Worm (Caenorhabditis elegans) whole organism, young adult: ENCODE data around the gene H18N23.2.
A peak's percentile ranks its signal among the peaks of the same experiment; 100 is the strongest.

ENCODE experiments used
- B0035.1 ChIP-seq: sonication (generic microtip); optimal IDR thresholded peaks from 2 replicates; lab custom pipeline; 2016; ENCODE audit warnings: missing genetic modification characterization, mild to moderate bottlenecking, missing compliant biosample characterization, missing genotype, missing genetic modification reagents
- C17E4.6 ChIP-seq: fragments of 200-800 bp; sonication (Bioruptor generic); IDR thresholded peaks from 2 replicates; pipeline ENCODE4 v1.3.6; 2022; ENCODE audit warnings: missing genetic modification reagents, missing genetic modification characterization, missing compliant biosample characterization
- F33H1.4 ChIP-seq: fragments of 200-800 bp; sonication (Bioruptor generic); IDR thresholded peaks from 2 replicates; pipeline ENCODE4 v1.3.6; 2022; ENCODE audit warnings: missing genetic modification reagents, missing genetic modification characterization, missing compliant biosample characterization
- F39B2.1 ChIP-seq: fragments of 200-800 bp; sonication (Bioruptor generic); IDR thresholded peaks from 2 replicates; pipeline ENCODE4 v1.3.6; 2022; ENCODE audit warnings: missing genetic modification reagents, missing genetic modification characterization, missing compliant biosample characterization
- F57C9.4 ChIP-seq: sonication (generic microtip); optimal IDR thresholded peaks from 2 replicates; lab custom pipeline; 2017; ENCODE audit warnings: mild to moderate bottlenecking, missing genetic modification characterization, missing compliant biosample characterization
- K11D2.4 ChIP-seq: fragments of 200-800 bp; sonication (Bioruptor generic); IDR thresholded peaks from 2 replicates; pipeline ENCODE4 v1.3.6; 2022; ENCODE audit warnings: missing genetic modification reagents, missing genetic modification characterization, missing compliant biosample characterization
- Y53G8AR.9 ChIP-seq: fragments of 200-800 bp; sonication (Bioruptor generic); conservative IDR thresholded peaks from 2 replicates; pipeline ENCODE4 v1.3.6; 2022; ENCODE audit warnings: missing genetic modification reagents, missing genetic modification characterization, missing compliant biosample characterization
- Y79H2A.3 ChIP-seq: fragments of 200-800 bp; sonication (Bioruptor generic); conservative IDR thresholded peaks from 2 replicates; pipeline ENCODE4 v1.3.6; 2022; ENCODE audit warnings: missing genetic modification reagents, missing genetic modification characterization, missing compliant biosample characterization
- ama-1 ChIP-seq, 3 experiments: fragments of 150-350 bp in 1 of 3; sonication (generic microtip) in 2 of 3; optimal IDR thresholded peaks; 2 replicates each; lab custom pipeline; 2014 to 2018; ENCODE audit warnings: missing biosample characterization in 2 of 3, missing genetic modification characterization in 2 of 3, missing genetic modification reagents in 2 of 3
- atf-7 ChIP-seq: sonication (generic microtip); optimal IDR thresholded peaks from 2 replicates; lab custom pipeline; 2017; ENCODE audit warnings: mild to moderate bottlenecking, missing genetic modification characterization, missing compliant biosample characterization
- attf-5 ChIP-seq: fragments of 200-800 bp; sonication (Bioruptor generic); optimal IDR thresholded peaks from 2 replicates; lab custom pipeline; 2018; ENCODE audit warnings: mild to moderate bottlenecking, missing genetic modification characterization, missing compliant biosample characterization
- bed-1 ChIP-seq: fragments of 200-800 bp; sonication (Bioruptor generic); IDR thresholded peaks from 2 replicates; pipeline ENCODE4 v1.3.6; 2022; ENCODE audit warnings: missing genetic modification reagents, missing genetic modification characterization, missing compliant biosample characterization
- bed-2 ChIP-seq: fragments of 200-800 bp; sonication (Bioruptor generic); IDR thresholded peaks from 2 replicates; pipeline ENCODE4 v1.3.6; 2022; ENCODE audit warnings: missing genetic modification reagents, missing genetic modification characterization, missing compliant biosample characterization
- cebp-1 ChIP-seq, 2 experiments: fragments of 200-800 bp in 1 of 2; sonication (Bioruptor generic) in 1 of 2; sonication (generic microtip) in 1 of 2; IDR thresholded peaks in 1 of 2; optimal IDR thresholded peaks in 1 of 2; 2 replicates each; pipeline versions ENCODE4 v1.3.6 to Lab custom; 2017 to 2022; ENCODE audit warnings: missing compliant biosample characterization in 2 of 2, missing genetic modification characterization in 2 of 2, mild to moderate bottlenecking in 1 of 2, missing genetic modification reagents in 1 of 2, moderate library complexity in 1 of 2
- ceh-100 ChIP-seq: fragments of 200-800 bp; sonication (Bioruptor generic); IDR thresholded peaks from 2 replicates; pipeline ENCODE4 v1.3.6; 2022; ENCODE audit warnings: missing genetic modification reagents, missing genetic modification characterization, missing compliant biosample characterization
- ceh-27 ChIP-seq: fragments of 200-800 bp; sonication (Bioruptor generic); optimal IDR thresholded peaks from 2 replicates; lab custom pipeline; 2018; ENCODE audit warnings: mild to moderate bottlenecking, missing genetic modification characterization, moderate library complexity, missing compliant biosample characterization
- dox-1 ChIP-seq: fragments of 200-800 bp; sonication (Bioruptor generic); IDR thresholded peaks from 2 replicates; pipeline ENCODE4 v1.3.6; 2022; ENCODE audit warnings: missing genetic modification reagents, missing genetic modification characterization, missing compliant biosample characterization
- dpl-1 ChIP-seq: fragments of 150-350 bp; optimal IDR thresholded peaks from 2 replicates; lab custom pipeline; 2014; ENCODE audit warnings: missing biosample characterization, missing genetic modification reagents, missing genetic modification characterization
- ets-4 ChIP-seq: fragments of 200-800 bp; sonication (Bioruptor generic); optimal IDR thresholded peaks from 2 replicates; lab custom pipeline; 2018; ENCODE audit warnings: mild to moderate bottlenecking, missing genetic modification characterization, missing compliant biosample characterization
- fkh-3 ChIP-seq: sonication (generic microtip); optimal IDR thresholded peaks from 2 replicates; lab custom pipeline; 2016; ENCODE audit warnings: mild to moderate bottlenecking, missing genetic modification characterization, missing compliant biosample characterization
- hlh-26 ChIP-seq: fragments of 200-800 bp; sonication (Bioruptor generic); conservative IDR thresholded peaks from 2 replicates; pipeline ENCODE4 v1.3.6; 2022; ENCODE audit warnings: missing genetic modification reagents, missing genetic modification characterization, missing compliant biosample characterization
- hrde-1 ChIP-seq: sonication (generic microtip); optimal IDR thresholded peaks from 2 replicates; lab custom pipeline; 2016; ENCODE audit warnings: missing genetic modification characterization, mild to moderate bottlenecking, missing compliant biosample characterization, moderate library complexity, missing genotype, missing genetic modification reagents, borderline replicate concordance
- let-607 ChIP-seq, 2 experiments: fragments of 200-800 bp in 1 of 2; sonication (Bioruptor generic) in 1 of 2; sonication (generic microtip) in 1 of 2; optimal IDR thresholded peaks; 2 replicates each; lab custom pipeline; 2016 to 2018; ENCODE audit warnings: mild to moderate bottlenecking in 2 of 2, missing compliant biosample characterization in 2 of 2, missing genetic modification characterization in 2 of 2, moderate library complexity in 2 of 2, missing genotype in 1 of 2
- lin-35 ChIP-seq, 3 experiments: fragments of 150-350 bp in 2 of 3; sonication (generic microtip) in 1 of 3; optimal IDR thresholded peaks; 2 replicates each; lab custom pipeline; 2014 to 2018; ENCODE audit warnings: missing biosample characterization in 3 of 3, missing genetic modification characterization in 3 of 3, missing genetic modification reagents in 3 of 3
- madf-10 ChIP-seq: sonication (generic microtip); optimal IDR thresholded peaks from 2 replicates; lab custom pipeline; 2016; ENCODE audit warnings: mild to moderate bottlenecking, missing genetic modification characterization, missing compliant biosample characterization
- madf-3 ChIP-seq: fragments of 200-800 bp; sonication (Bioruptor generic); IDR thresholded peaks from 2 replicates; pipeline ENCODE4 v1.3.6; 2022; ENCODE audit warnings: missing genetic modification reagents, missing genetic modification characterization, missing compliant biosample characterization
- mcd-1 ChIP-seq: fragments of 200-800 bp; sonication (Bioruptor generic); IDR thresholded peaks from 2 replicates; pipeline ENCODE4 v1.3.6; 2022; ENCODE audit warnings: missing genetic modification reagents, missing genetic modification characterization, missing compliant biosample characterization
- nfyb-1 ChIP-seq: fragments of 200-800 bp; sonication (Bioruptor generic); IDR thresholded peaks from 2 replicates; pipeline ENCODE4 v1.3.6; 2022; ENCODE audit warnings: missing genetic modification reagents, missing genetic modification characterization, missing compliant biosample characterization
- nhr-27 ChIP-seq: fragments of 200-800 bp; sonication (Bioruptor generic); optimal IDR thresholded peaks from 2 replicates; lab custom pipeline; 2018; ENCODE audit warnings: mild to moderate bottlenecking, missing genetic modification characterization, moderate library complexity, missing compliant biosample characterization
- nhr-80 ChIP-seq: sonication (generic microtip); optimal IDR thresholded peaks from 2 replicates; lab custom pipeline; 2016; ENCODE audit warnings: missing genetic modification characterization, missing compliant biosample characterization
- nhr-90 ChIP-seq: sonication (generic microtip); optimal IDR thresholded peaks from 2 replicates; lab custom pipeline; 2016; ENCODE audit warnings: missing genotype, mild to moderate bottlenecking, missing genetic modification characterization, missing compliant biosample characterization
- pha-4 ChIP-seq: fragments of 150-350 bp; sonication (generic microtip); optimal IDR thresholded peaks from 2 replicates; lab custom pipeline; 2014; ENCODE audit warnings: missing biosample characterization, missing genetic modification reagents, missing genetic modification characterization
- somi-1 ChIP-seq: fragments of 200-800 bp; sonication (Bioruptor generic); optimal IDR thresholded peaks from 2 replicates; lab custom pipeline; 2018; ENCODE audit warnings: mild to moderate bottlenecking, missing genetic modification characterization, missing compliant biosample characterization
- zim-3 ChIP-seq: sonication (generic microtip); optimal IDR thresholded peaks from 2 replicates; lab custom pipeline; 2017; ENCODE audit warnings: mild to moderate bottlenecking, missing genetic modification characterization, moderate library complexity, missing compliant biosample characterization
- ztf-22 ChIP-seq: fragments of 200-800 bp; sonication (Bioruptor generic); optimal IDR thresholded peaks from 2 replicates; lab custom pipeline; 2018; ENCODE audit warnings: mild to moderate bottlenecking, missing genetic modification characterization, moderate library complexity, missing compliant biosample characterization
- ztf-25 ChIP-seq: fragments of 200-800 bp; sonication (Bioruptor generic); IDR thresholded peaks from 2 replicates; pipeline ENCODE4 v1.3.6; 2022; ENCODE audit warnings: missing genetic modification reagents, missing genetic modification characterization, missing compliant biosample characterization
- ztf-6 ChIP-seq: fragments of 200-800 bp; sonication (Bioruptor generic); IDR thresholded peaks from 2 replicates; pipeline ENCODE4 v1.3.6; 2022; ENCODE audit warnings: missing genetic modification reagents, missing genetic modification characterization, missing compliant biosample characterization

Gene H18N23.2

ce11 chrX:17610406-17610981 lies 30.2 kb downstream of the H18N23.2 start (continued):
- TF ChIP-seq F39B2.1 (GFP tag; lab: Robert Waterston, UW) (no peak), nhr-80 (peak; percentile 15), Y79H2A.3 (GFP tag; lab: Robert Waterston, UW) (no peak), hrde-1 (tag; lab: Kevin White, UChicago) (no peak), dpl-1 (peak; percentile 15)
- TF ChIP-seq, all 124 proteins: peak for 11

ce11 chrX:17609948-17610347 lies 30.7 kb downstream of the H18N23.2 start, which contains the start of gene C16H3.3:
C16H3.3 (minus strand) TSS chrX:17610048.
- no peak for TF ChIP-seq ceh-27 (GFP tag; lab: Kevin White, UChicago)
- no peak for TF ChIP-seq lin-35 (GFP tag; optimal IDR thresholded peaks at IDR 0.05; lab: Kevin White, UChicago)
- no peak for TF ChIP-seq F57C9.4 (tag; lab: Kevin White, UChicago)
- TF ChIP-seq hlh-26 (GFP tag; lab: Robert Waterston, UW) = no peak
- TF ChIP-seq nfyb-1 (GFP tag; lab: Robert Waterston, UW) = no peak
- TF ChIP-seq ama-1 (optimal IDR thresholded peaks at IDR 0.05; lab: Kevin White, UChicago) = no peak
- no peak for TF ChIP-seq ama-1 (GFP tag; optimal IDR thresholded peaks at IDR 0.05; lab: Kevin White, UChicago)
- no peak for TF ChIP-seq B0035.1 (tag; lab: Kevin White, UChicago)
- TF ChIP-seq, all 124 proteins: peak for 0

ce11 chrX:17601345-17601744 lies 39.3 kb downstream of the H18N23.2 start:
- 0 out of 2 replicates have a peak, but pooled peaks have one; percentile 23 for TF ChIP-seq dox-1 (GFP tag; lab: Robert Waterston, UW)
- TF ChIP-seq Y53G8AR.9 = no peak
- no peak for TF ChIP-seq madf-10 (tag; lab: Kevin White, UChicago)
- TF ChIP-seq nhr-80 = peak; percentile 73

ce11 chrX:17600139-17600538 lies 40.5 kb downstream of the H18N23.2 start, which contains the start of gene lec-9:
lec-9 (plus strand) TSS chrX:17600487.
- TF ChIP-seq bed-1 (GFP tag; lab: Robert Waterston, UW) (no peak), nhr-27 (tag; lab: Kevin White, UChicago) (no peak), ets-4 (peak; percentile 17), nhr-80 (peak; percentile 85), attf-5 (GFP tag; lab: Kevin White, UChicago) (no peak), let-607 (tag; optimal IDR thresholded peaks at IDR 0.05; lab: Kevin White, UChicago) (peak; percentile 63 to 74), atf-7 (peak; percentile 50), pha-4 (tag; lab: Kevin White, UChicago) (peak; percentile 74), ztf-22 (GFP tag; lab: Kevin White, UChicago) (peak; percentile 20)
- TF ChIP-seq, all 124 proteins: peak for 6

- peak; percentile 18 for TF ChIP-seq atf-7
- peak; percentile 55 for TF ChIP-seq nhr-80
- no peak for TF ChIP-seq F33H1.4 (GFP tag; lab: Robert Waterston, UW)
- TF ChIP-seq, all 124 proteins: peak for 2
These were observed 42.0 kb downstream of the H18N23.2 start for ce11 chrX:17598712-17599111.

- TF ChIP-seq ztf-6 (GFP tag; lab: Robert Waterston, UW) (no peak), ztf-25 (GFP tag; lab: Robert Waterston, UW) (no peak), nfyb-1 (GFP tag; lab: Robert Waterston, UW) (no peak), F33H1.4 (GFP tag; lab: Robert Waterston, UW) (no peak), hlh-26 (GFP tag; lab: Robert Waterston, UW) (no peak), ztf-22 (GFP tag; lab: Kevin White, UChicago) (no peak), zim-3 (tag; lab: Kevin White, UChicago) (no peak), nhr-90 (no peak), C17E4.6 (GFP tag; lab: Robert Waterston, UW) (no peak), ceh-100 (GFP tag; lab: Robert Waterston, UW) (no peak), cebp-1 (GFP tag; IDR thresholded peaks at IDR 0.05; lab: Robert Waterston, UW) (no peak), cebp-1 (tag; optimal IDR thresholded peaks at IDR 0.05; lab: Kevin White, UChicago) (no peak), somi-1 (no peak), K11D2.4 (GFP tag; lab: Robert Waterston, UW) (no peak), dpl-1 (no peak), madf-3 (no peak), mcd-1 (no peak), bed-2 (GFP tag; lab: Robert Waterston, UW) (no peak), fkh-3 (no peak)
These were observed 60.9 kb downstream of the H18N23.2 start, which contains the start of gene frpr-7 for ce11 chrX:17579779-17580178. frpr-7 (minus strand) TSS chrX:17579879.
